Worm (Caenorhabditis elegans) whole organism, L2 larva: ENCODE measurements around the gene ubh-1.

ENCODE experiments used
- F13H6.1 ChIP-seq: sonication (generic microtip); optimal IDR thresholded peaks from 2 replicates; lab custom pipeline; 2016; ENCODE audit warnings: missing genetic modification characterization, missing compliant biosample characterization
- R02D3.7 ChIP-seq: fragments of 150-350 bp; optimal IDR thresholded peaks from 2 replicates; lab custom pipeline; 2014; ENCODE audit warnings: missing biosample characterization, missing genetic modification characterization
- Y55F3AM.14 ChIP-seq: fragments of 200-800 bp; sonication (Bioruptor generic); optimal IDR thresholded peaks from 2 replicates; lab custom pipeline; 2018; ENCODE audit warnings: mild to moderate bottlenecking, missing genetic modification characterization, missing compliant biosample characterization
- ZK546.5 ChIP-seq: sonication (generic microtip); optimal IDR thresholded peaks from 2 replicates; lab custom pipeline; 2017; ENCODE audit warnings: missing biosample characterization, missing genetic modification characterization
- alr-1 ChIP-seq: fragments of 150-350 bp; optimal IDR thresholded peaks from 2 replicates; lab custom pipeline; 2014; ENCODE audit warnings: missing biosample characterization, missing genetic modification characterization
- aly-2 ChIP-seq: fragments of 150-350 bp; optimal IDR thresholded peaks from 2 replicates; lab custom pipeline; 2014; ENCODE audit warnings: missing biosample characterization, missing genetic modification characterization
- ama-1 ChIP-seq: fragments of 150-350 bp; optimal IDR thresholded peaks from 2 replicates; lab custom pipeline; 2018; ENCODE audit warnings: inconsistent platforms
- blmp-1 ChIP-seq: sonication (generic microtip); optimal IDR thresholded peaks from 2 replicates; lab custom pipeline; 2017; ENCODE audit warnings: missing genetic modification characterization, mild to moderate bottlenecking, missing compliant biosample characterization, antibody characterized with exemption, moderate library complexity; ENCODE audit not compliant: insufficient read depth
- ceh-16 ChIP-seq: fragments of 150-350 bp; optimal IDR thresholded peaks from 2 replicates; lab custom pipeline; 2014; ENCODE audit warnings: missing biosample characterization, missing genetic modification characterization
- ceh-82 ChIP-seq: fragments of 150-350 bp; optimal IDR thresholded peaks from 2 replicates; lab custom pipeline; 2014; ENCODE audit warnings: missing biosample characterization, missing genetic modification characterization
- crh-2 ChIP-seq: sonication (generic microtip); optimal IDR thresholded peaks from 2 replicates; lab custom pipeline; 2017; ENCODE audit warnings: missing biosample characterization, missing genetic modification characterization
- dmd-4 ChIP-seq: sonication (generic microtip); optimal IDR thresholded peaks from 2 replicates; lab custom pipeline; 2017; ENCODE audit warnings: missing biosample characterization, missing genetic modification characterization
- fos-1 ChIP-seq: fragments of 150-350 bp; optimal IDR thresholded peaks from 2 replicates; lab custom pipeline; 2014; ENCODE audit warnings: missing biosample characterization, missing genetic modification characterization
- lin-13 ChIP-seq: fragments of 150-350 bp; optimal IDR thresholded peaks from 2 replicates; lab custom pipeline; 2014; ENCODE audit warnings: missing biosample characterization, missing genetic modification reagents, missing genetic modification characterization
- lin-39 ChIP-seq: fragments of 150-350 bp; optimal IDR thresholded peaks from 2 replicates; lab custom pipeline; 2014; ENCODE audit warnings: missing biosample characterization, missing genetic modification reagents, missing genetic modification characterization
- lsy-2 ChIP-seq, 2 experiments: fragments of 150-350 bp in 1 of 2; sonication (generic microtip) in 1 of 2; optimal IDR thresholded peaks; 2 replicates each; lab custom pipeline; 2014 to 2017; ENCODE audit warnings: missing biosample characterization in 2 of 2, missing genetic modification characterization in 2 of 2
- nhr-10 ChIP-seq: sonication (generic microtip); optimal IDR thresholded peaks from 2 replicates; lab custom pipeline; 2017; ENCODE audit warnings: missing biosample characterization, missing genetic modification characterization
- nhr-11 ChIP-seq: fragments of 150-350 bp; optimal IDR thresholded peaks from 2 replicates; lab custom pipeline; 2014; ENCODE audit warnings: missing biosample characterization, missing genetic modification characterization
- nhr-129 ChIP-seq: fragments of 150-350 bp; optimal IDR thresholded peaks from 2 replicates; lab custom pipeline; 2014; ENCODE audit warnings: missing biosample characterization, missing genetic modification characterization
- nhr-21 ChIP-seq: fragments of 150-350 bp; optimal IDR thresholded peaks from 2 replicates; lab custom pipeline; 2014; ENCODE audit warnings: missing biosample characterization, missing genetic modification characterization
- nhr-23 ChIP-seq: fragments of 150-350 bp; optimal IDR thresholded peaks from 2 replicates; lab custom pipeline; 2014; ENCODE audit warnings: missing biosample characterization, missing genetic modification reagents, missing genetic modification characterization
- nhr-237 ChIP-seq: fragments of 150-350 bp; optimal IDR thresholded peaks from 2 replicates; lab custom pipeline; 2014; ENCODE audit warnings: missing biosample characterization, missing genetic modification characterization
- nhr-6 ChIP-seq: fragments of 150-350 bp; optimal IDR thresholded peaks from 2 replicates; lab custom pipeline; 2014; ENCODE audit warnings: missing biosample characterization, missing genetic modification characterization
- peb-1 ChIP-seq: fragments of 150-350 bp; optimal IDR thresholded peaks from 2 replicates; lab custom pipeline; 2014; ENCODE audit warnings: missing biosample characterization, missing genetic modification characterization
- skn-1 ChIP-seq: sonication (generic microtip); optimal IDR thresholded peaks from 2 replicates; lab custom pipeline; 2017; ENCODE audit warnings: missing biosample characterization, missing genetic modification characterization
- sma-3 ChIP-seq: sonication (generic microtip); optimal IDR thresholded peaks from 2 replicates; lab custom pipeline; 2016; ENCODE audit warnings: missing genetic modification reagents, missing genetic modification characterization, missing compliant biosample characterization
- sma-9 ChIP-seq, 2 experiments: fragments of 150-350 bp in 1 of 2; sonication (generic microtip) in 1 of 2; optimal IDR thresholded peaks; 2 replicates each; lab custom pipeline; 2014 to 2016; ENCODE audit warnings: missing genetic modification characterization in 2 of 2, mild to moderate bottlenecking in 1 of 2, missing biosample characterization in 1 of 2, missing compliant biosample characterization in 1 of 2, missing genetic modification reagents in 1 of 2, moderate library complexity in 1 of 2
- snpc-4 ChIP-seq: fragments of 150-350 bp; optimal IDR thresholded peaks from 2 replicates; lab custom pipeline; 2014; ENCODE audit warnings: missing biosample characterization, missing genetic modification characterization
- ztf-1 ChIP-seq: fragments of 200-800 bp; sonication (Bioruptor generic); conservative IDR thresholded peaks from 2 replicates; pipeline ENCODE4 v1.3.6; 2022; ENCODE audit warnings: missing genetic modification characterization, missing compliant biosample characterization
- ztf-11 ChIP-seq: sonication (generic microtip); optimal IDR thresholded peaks from 2 replicates; lab custom pipeline; 2017; ENCODE audit warnings: missing biosample characterization, missing genetic modification characterization

The ubh-1 gene

DNA sequence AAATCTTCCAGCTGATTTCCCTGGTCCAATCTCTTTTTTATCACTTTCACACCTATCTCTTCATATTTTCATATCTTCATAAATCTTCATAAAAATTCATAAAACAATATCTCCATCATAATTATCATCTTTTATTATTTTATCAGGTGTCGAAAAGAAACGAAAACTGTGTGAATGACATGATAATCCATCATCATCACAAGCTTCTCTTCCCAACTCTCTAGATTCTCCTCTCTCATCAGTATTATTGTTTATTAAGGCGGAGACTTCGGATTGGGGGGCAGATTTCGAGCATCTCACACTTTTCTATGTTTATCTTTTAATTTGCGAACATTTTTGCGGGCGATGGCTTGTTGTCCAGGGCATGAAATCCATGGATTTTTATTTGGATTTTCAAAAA, 47.0 kb downstream of the ubh-1 start:
- no peak for TF ChIP-seq ztf-11 (tag; lab: Kevin White, UChicago)
- TF ChIP-seq ceh-82 (tag; lab: Kevin White, UChicago) = no peak
- no peak for TF ChIP-seq ceh-16 (tag; lab: Kevin White, UChicago)
- no peak for TF ChIP-seq skn-1 (tag; lab: Kevin White, UChicago)
- no peak for TF ChIP-seq alr-1 (tag; lab: Kevin White, UChicago)
- TF ChIP-seq snpc-4 (tag; lab: Kevin White, UChicago) = no peak
- TF ChIP-seq nhr-23 (tag; lab: Kevin White, UChicago) = no peak

DNA sequence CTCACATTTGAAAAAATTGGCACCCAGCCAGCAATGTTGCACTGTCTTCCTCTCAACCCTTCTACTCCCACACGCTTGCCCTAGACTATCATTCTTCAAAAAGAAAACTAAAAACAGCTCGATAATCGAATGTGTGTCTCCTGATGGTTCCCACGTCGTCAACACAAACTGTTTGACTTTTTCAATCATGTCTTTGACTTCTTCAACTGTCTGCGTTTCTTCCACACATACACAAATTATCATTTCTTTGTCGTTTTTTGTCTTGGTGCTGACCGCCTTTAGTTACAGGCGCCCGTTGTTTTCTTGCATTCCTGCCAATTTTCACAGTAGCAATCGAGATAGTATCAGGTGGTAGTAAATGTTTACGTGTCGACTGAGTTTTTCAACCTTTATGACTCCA, 48.6 kb downstream of the ubh-1 start:
- peak; percentile 23 for TF ChIP-seq fos-1
- TF ChIP-seq ztf-1 (GFP tag; lab: Robert Waterston, UW) = no peak
- TF ChIP-seq F13H6.1 (tag; lab: Kevin White, UChicago) = no peak
- TF ChIP-seq R02D3.7 (tag; lab: Kevin White, UChicago) = no peak
- no peak for TF ChIP-seq ama-1
- TF ChIP-seq Y55F3AM.14 (GFP tag; lab: Kevin White, UChicago) = no peak
- no peak for TF ChIP-seq ceh-82 (tag; lab: Kevin White, UChicago)
- TF ChIP-seq ceh-16 (tag; lab: Kevin White, UChicago) = no peak
- TF ChIP-seq nhr-129 = peak; percentile 15
- peak; percentile 36 for TF ChIP-seq sma-9 (GFP tag; optimal IDR thresholded peaks at IDR 0.05; lab: Kevin White, UChicago)
- TF ChIP-seq sma-9 (tag; optimal IDR thresholded peaks at IDR 0.05; lab: Kevin White, UChicago) = no peak
- TF ChIP-seq crh-2 (tag; lab: Kevin White, UChicago) = peak; percentile 61

ce11 chrV:6461250-6461649, 50.0 kb downstream of the ubh-1 start:
- TF ChIP-seq crh-2 (tag; lab: Kevin White, UChicago) (no peak), sma-3 (GFP tag; lab: Kevin White, UChicago) (no peak), aly-2 (tag; lab: Kevin White, UChicago) (no peak), dmd-4 (tag; lab: Kevin White, UChicago) (no peak), nhr-10 (tag; lab: Kevin White, UChicago) (no peak), lin-39 (tag; lab: Kevin White, UChicago) (no peak), nhr-6 (no peak), ztf-11 (tag; lab: Kevin White, UChicago) (no peak), peb-1 (tag; lab: Kevin White, UChicago) (no peak), blmp-1 (tag; lab: Kevin White, UChicago) (no peak), nhr-11 (tag; lab: Kevin White, UChicago) (no peak), nhr-129 (no peak), lin-13 (GFP tag; lab: Kevin White, UChicago) (no peak), sma-9 (GFP tag; optimal IDR thresholded peaks at IDR 0.05; lab: Kevin White, UChicago) (no peak), sma-9 (tag; optimal IDR thresholded peaks at IDR 0.05; lab: Kevin White, UChicago) (no peak), nhr-21 (tag; lab: Kevin White, UChicago) (no peak), F13H6.1 (tag; lab: Kevin White, UChicago) (no peak), ZK546.5 (tag; lab: Kevin White, UChicago) (no peak), lsy-2 (tag; optimal IDR thresholded peaks at IDR 0.05; lab: Kevin White, UChicago) (no peak), fos-1 (no peak), nhr-237 (tag; lab: Kevin White, UChicago) (no peak)
- TF ChIP-seq, all 48 proteins: peak for 0
